Worm (Caenorhabditis elegans) whole organism, L4 larva: ENCODE data around the gene idpp-2.

ENCODE experiments used
- ama-1 ChIP-seq: fragments of 150-350 bp; optimal IDR thresholded peaks from 2 replicates; lab custom pipeline; 2014; ENCODE audit warnings: inconsistent platforms, mixed read lengths
- ceh-20 ChIP-seq: fragments of 200-800 bp; sonication (Bioruptor generic); IDR thresholded peaks from 2 replicates; pipeline ENCODE4 v1.3.6; 2022; ENCODE audit warnings: missing genetic modification reagents, missing genetic modification characterization, missing compliant biosample characterization
- nhr-77 ChIP-seq: fragments of 150-350 bp; optimal IDR thresholded peaks from 2 replicates; lab custom pipeline; 2014; ENCODE audit warnings: missing biosample characterization, missing genetic modification characterization

DNA sequence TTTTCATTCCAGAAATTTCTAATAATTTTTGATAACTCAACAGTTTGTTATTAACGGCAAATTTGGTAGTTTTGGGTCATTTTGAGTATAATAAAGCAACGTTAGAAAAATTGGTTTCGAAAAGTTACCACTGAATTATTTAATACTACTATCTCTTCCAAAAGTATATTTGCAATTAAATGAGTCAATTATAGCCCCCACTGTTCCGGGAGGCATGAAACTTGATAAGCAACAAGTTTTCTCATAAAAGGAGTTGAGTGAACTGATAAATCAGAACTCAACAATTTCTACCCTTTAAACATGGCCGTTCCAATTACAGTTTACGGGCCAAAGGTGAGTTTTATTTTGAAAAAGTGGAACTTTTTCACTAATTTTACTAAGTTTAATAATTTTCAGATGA, 47.2 kb downstream of the idpp-2 start, which contains the start of gene B0348.1:
- TF ChIP-seq ama-1 (lab: Kevin White, UChicago), result no peak
- no peak for TF ChIP-seq ceh-20 (GFP tag; lab: Robert Waterston, UW)
- no peak for TF ChIP-seq nhr-77 (tag; lab: Kevin White, UChicago)
